Worm (Caenorhabditis elegans): ENCODE results near the gene F53C3.11.

DNA sequence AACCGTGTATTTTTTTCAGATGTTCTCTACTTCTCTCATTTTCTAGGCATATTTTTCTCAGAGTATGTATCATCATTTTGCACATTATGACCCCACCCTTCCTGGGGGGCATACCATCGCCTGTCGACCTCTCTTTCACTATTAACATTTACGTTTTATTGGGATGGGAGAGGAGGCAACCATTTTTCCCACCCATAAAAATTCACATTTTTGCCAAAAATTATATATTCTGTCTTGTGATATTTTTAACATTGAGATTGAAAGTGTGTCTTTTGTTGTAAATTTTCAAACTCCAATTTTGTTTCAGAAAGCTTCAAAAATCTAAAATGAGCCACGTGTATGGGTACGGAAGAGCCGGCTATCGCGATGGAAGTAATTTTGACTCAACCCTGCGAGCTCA is 11.8 kb downstream of the F53C3.11 start, which contains the start of gene F53C3.7:
- TF ChIP-seq him-1 (tag; optimal IDR thresholded peaks at IDR 0.05) (no peak), W03F9.2 (tag; optimal IDR thresholded peaks at IDR 0.05) (no peak)
